Fruit fly (Drosophila melanogaster): ENCODE data around the gene CG13794.

The CG13794 gene

dm6 chr2L:7702383-7703188 lies 20.0 kb downstream of the CG13794 start, which contains the start of gene Tep3 (continued):
- TF ChIP-seq CG10366 (GFP tag; IDR thresholded peaks at IDR 0.05): 0 out of 2 replicates have a peak, but pooled peaks have one; percentile 15
- TF ChIP-seq tll (GFP tag; optimal IDR thresholded peaks at IDR 0.05): no peak
- no peak for TF ChIP-seq CG10462 (GFP tag; optimal IDR thresholded peaks at IDR 0.05)
- no peak for TF ChIP-seq insv (GFP tag; optimal IDR thresholded peaks at IDR 0.05)
- TF ChIP-seq Dbx (GFP tag; IDR thresholded peaks at IDR 0.05): peak; percentile 59; the same call in 2 of the 3 replicates
- TF ChIP-seq pb (GFP tag; optimal IDR thresholded peaks at IDR 0.05): no peak
- no peak for TF ChIP-seq CG6683 (GFP tag; optimal IDR thresholded peaks at IDR 0.05)
- peak; percentile 15 for TF ChIP-seq zfh2 (GFP tag; optimal IDR thresholded peaks at IDR 0.05)
- no peak for TF ChIP-seq Hr78 (GFP tag; optimal IDR thresholded peaks at IDR 0.05)
- no peak for TF ChIP-seq ase (GFP tag; IDR thresholded peaks at IDR 0.05)
- no peak for TF ChIP-seq CG8290 (GFP tag; optimal IDR thresholded peaks at IDR 0.05)
- TF ChIP-seq CG8290 (tag; optimal IDR thresholded peaks at IDR 0.05): peak in 1 of 2 experiments; percentile 55
- peak; percentile 27 for TF ChIP-seq fd3F (GFP tag; optimal IDR thresholded peaks at IDR 0.05)
- TF ChIP-seq cwo (GFP tag; optimal IDR thresholded peaks at IDR 0.05): no peak
- TF ChIP-seq knrl (GFP tag; IDR thresholded peaks at IDR 0.05; ENCODE audit: partially characterized antibody): no peak; the same call in 2 of the 3 replicates
- TF ChIP-seq eyg (GFP tag; optimal IDR thresholded peaks at IDR 0.05): no peak
- TF ChIP-seq CG4360 (GFP tag; IDR thresholded peaks at IDR 0.05): 0 out of 2 replicates have a peak, but pooled peaks have one; percentile 18
- TF ChIP-seq CTCF (GFP tag; optimal IDR thresholded peaks at IDR 0.05): peak; percentile 61
- TF ChIP-seq Side (GFP tag; optimal IDR thresholded peaks at IDR 0.05): peak; percentile 4
- no peak for TF ChIP-seq E2f2 (GFP tag; IDR thresholded peaks at IDR 0.05)
- peak; percentile 14 for TF ChIP-seq unpg (GFP tag; optimal IDR thresholded peaks at IDR 0.05)
- TF ChIP-seq CG18619 (GFP tag; optimal IDR thresholded peaks at IDR 0.05): peak; percentile 7
- TF ChIP-seq Xbp1 (GFP tag; optimal IDR thresholded peaks at IDR 0.05): peak; percentile 28
- no peak for TF ChIP-seq CG8924 (tag; optimal IDR thresholded peaks at IDR 0.05)
- TF ChIP-seq bcd (GFP tag; optimal IDR thresholded peaks at IDR 0.05): peak; percentile 41
- TF ChIP-seq CG9876 (GFP tag; optimal IDR thresholded peaks at IDR 0.05): no peak
- TF ChIP-seq CG2199 (GFP tag; IDR thresholded peaks at IDR 0.05): peak; percentile 24; the same call in 1 of the 3 replicates
- no peak for TF ChIP-seq Trl (optimal IDR thresholded peaks at IDR 0.05)
- peak; percentile 2 for TF ChIP-seq Trl (GFP tag; optimal IDR thresholded peaks at IDR 0.05)
- peak in 1 of 2 experiments; percentile 24 for TF ChIP-seq Pdp1 (GFP tag; optimal IDR thresholded peaks at IDR 0.05)
- TF ChIP-seq CG34224 (GFP tag; IDR thresholded peaks at IDR 0.05; ENCODE audit: partially characterized antibody): no peak
- TF ChIP-seq CoRest (tag; optimal IDR thresholded peaks at IDR 0.05): peak; percentile 37
- no peak for TF ChIP-seq MTF-1 (GFP tag; optimal IDR thresholded peaks at IDR 0.05; ENCODE audit: borderline replicate concordance)
- TF ChIP-seq ind (GFP tag; optimal IDR thresholded peaks at IDR 0.05): peak; percentile 24
- TF ChIP-seq psq (GFP tag; optimal IDR thresholded peaks at IDR 0.05): no peak
- TF ChIP-seq Fer3 (tag; optimal IDR thresholded peaks at IDR 0.05): peak; percentile 33
- peak; percentile 36 for TF ChIP-seq lab (GFP tag; optimal IDR thresholded peaks at IDR 0.05)
- TF ChIP-seq CG7987 (GFP tag; optimal IDR thresholded peaks at IDR 0.05): no peak
- TF ChIP-seq CG13894 (tag; optimal IDR thresholded peaks at IDR 0.05): peak; percentile 57
- TF ChIP-seq dmrt11E (tag; optimal IDR thresholded peaks at IDR 0.05): no peak
- TF ChIP-seq tgo (GFP tag; IDR thresholded peaks at IDR 0.05): no peak
- peak; percentile 1 for TF ChIP-seq Atf3 (GFP tag; optimal IDR thresholded peaks at IDR 0.05)
- peak; percentile 71 for TF ChIP-seq sr (GFP tag; IDR thresholded peaks at IDR 0.05)
- peak; percentile 8 for TF ChIP-seq pzg (GFP tag; optimal IDR thresholded peaks at IDR 0.05)
- peak; percentile 29 for TF ChIP-seq Lhr (GFP tag; optimal IDR thresholded peaks at IDR 0.05)
- TF ChIP-seq pita (GFP tag; optimal IDR thresholded peaks at IDR 0.05): peak; percentile 32
- TF ChIP-seq Oaz (GFP tag; IDR thresholded peaks at IDR 0.05): no peak
- no peak for TF ChIP-seq CG10321 (GFP tag; IDR thresholded peaks at IDR 0.05)
- no peak for TF ChIP-seq CG11456 (GFP tag; IDR thresholded peaks at IDR 0.05)

All from whole organism, embryonic.